Worm (Caenorhabditis elegans): Measurements from ENCODE around the gene ZK455.5.

ce11 chrX:11315392-11315791 lies 11.3 kb downstream of the ZK455.5 start, which contains the start of gene F08G12.11:
- TF ChIP-seq med-1 (GFP tag; optimal IDR thresholded peaks at IDR 0.05; ENCODE audit: insufficient read depth) (no peak), ref-1 (GFP tag; conservative IDR thresholded peaks at IDR 0.05) (no peak)

Measured in whole organism, midembryonic.